Fruit fly (Drosophila melanogaster) whole organism, embryonic: ENCODE results near the gene CG15728.

Experiments
- C15 ChIP-seq: fragments of 200-800 bp; sonication (Bioruptor generic); IDR thresholded peaks from 3 replicates; pipeline ENCODE4 v1.3.6; 2022; ENCODE audit warnings: missing biosample characterization, missing genetic modification characterization
- CG10431 ChIP-seq: fragments of 200-800 bp; sonication (Bioruptor generic); optimal IDR thresholded peaks from 3 replicates; lab custom pipeline; 2018; ENCODE audit warnings: missing biosample characterization, mild to moderate bottlenecking, missing genetic modification characterization
- CG10979 ChIP-seq: fragments of 200-800 bp; sonication (Bioruptor generic); optimal IDR thresholded peaks from 2 replicates; lab custom pipeline; 2018; ENCODE audit warnings: missing biosample characterization, mild to moderate bottlenecking, missing genetic modification characterization, moderate library complexity
- CG11560 ChIP-seq: fragments of 200-800 bp; sonication (Bioruptor generic); IDR thresholded peaks from 3 replicates; pipeline ENCODE4 v1.3.6; 2022; ENCODE audit warnings: missing biosample characterization, missing genetic modification characterization
- CG1233 ChIP-seq: fragments of 200-800 bp; sonication (Bioruptor generic); optimal IDR thresholded peaks from 4 replicates; lab custom pipeline; 2018; ENCODE audit warnings: missing biosample characterization, mild to moderate bottlenecking, missing genetic modification characterization
- CG13123 ChIP-seq: fragments of 200-800 bp; sonication (Bioruptor generic); optimal IDR thresholded peaks from 2 replicates; lab custom pipeline; 2016; ENCODE audit warnings: missing biosample characterization, missing genetic modification characterization
- CG13287 ChIP-seq: fragments of 200-800 bp; sonication (Bioruptor generic); IDR thresholded peaks from 2 replicates; pipeline ENCODE4 v1.3.6; 2022; ENCODE audit warnings: missing biosample characterization, missing genetic modification characterization; ENCODE audit not compliant: partially characterized antibody
- CG13424 ChIP-seq: fragments of 200-800 bp; sonication (Bioruptor generic); optimal IDR thresholded peaks from 2 replicates; lab custom pipeline; 2019; ENCODE audit warnings: missing biosample characterization, mild to moderate bottlenecking, missing genetic modification characterization, moderate library complexity
- CG14710 ChIP-seq: fragments of 200-800 bp; sonication (Bioruptor generic); optimal IDR thresholded peaks from 3 replicates; lab custom pipeline; 2019; ENCODE audit warnings: missing biosample characterization, mild to moderate bottlenecking, missing genetic modification characterization, moderate library complexity
- CG17612 ChIP-seq: fragments of 200-800 bp; sonication (Bioruptor generic); IDR thresholded peaks from 2 replicates; pipeline ENCODE4 v1.3.6; 2022; ENCODE audit warnings: missing biosample characterization, missing genetic modification characterization
- CG18262 ChIP-seq: fragments of 200-800 bp; optimal IDR thresholded peaks from 3 replicates; lab custom pipeline; 2019; ENCODE audit warnings: missing biosample characterization, mild to moderate bottlenecking, missing genetic modification characterization, moderate library complexity
- CG34224 ChIP-seq: fragments of 200-800 bp; sonication (Bioruptor generic); IDR thresholded peaks from 3 replicates; pipeline ENCODE4 v1.3.6; 2022; ENCODE audit warnings: missing biosample characterization, missing genetic modification characterization; ENCODE audit not compliant: partially characterized antibody
- CG4360 ChIP-seq: fragments of 200-800 bp; sonication (Bioruptor generic); IDR thresholded peaks from 2 replicates; pipeline ENCODE4 v1.3.6; 2022; ENCODE audit warnings: missing biosample characterization, missing genetic modification characterization
- CG4820 ChIP-seq: fragments of 200-800 bp; sonication (Bioruptor generic); optimal IDR thresholded peaks from 3 replicates; lab custom pipeline; 2016; ENCODE audit warnings: missing biosample characterization, missing genetic modification characterization
- CG7556 ChIP-seq: fragments of 200-800 bp; sonication (Bioruptor generic); optimal IDR thresholded peaks from 2 replicates; lab custom pipeline; 2017; ENCODE audit warnings: missing biosample characterization, mild to moderate bottlenecking, missing genetic modification characterization
- CG8359 ChIP-seq: fragments of 200-800 bp; sonication (Bioruptor generic); optimal IDR thresholded peaks from 2 replicates; lab custom pipeline; 2017; ENCODE audit warnings: missing biosample characterization, mild to moderate bottlenecking, missing genetic modification characterization, borderline replicate concordance
- CG9215 ChIP-seq: fragments of 200-800 bp; sonication (Bioruptor generic); IDR thresholded peaks from 2 replicates; pipeline ENCODE4 v1.3.6; 2022; ENCODE audit warnings: missing biosample characterization, missing genetic modification characterization
- CG9727 ChIP-seq: fragments of 200-800 bp; sonication (Bioruptor generic); optimal IDR thresholded peaks from 3 replicates; lab custom pipeline; 2017; ENCODE audit warnings: missing biosample characterization, mild to moderate bottlenecking, missing genetic modification characterization
- CG9797 ChIP-seq: fragments of 200-800 bp; sonication (Bioruptor generic); optimal IDR thresholded peaks from 3 replicates; lab custom pipeline; 2018; ENCODE audit warnings: missing biosample characterization, mild to moderate bottlenecking, missing genetic modification characterization
- CG9932 ChIP-seq: fragments of 200-800 bp; sonication (Bioruptor generic); IDR thresholded peaks from 2 replicates; pipeline ENCODE4 v1.3.6; 2022; ENCODE audit warnings: missing biosample characterization, missing genetic modification characterization
- D19A ChIP-seq: fragments of 200-800 bp; optimal IDR thresholded peaks from 3 replicates; lab custom pipeline; 2019; ENCODE audit warnings: missing biosample characterization, mild to moderate bottlenecking, missing genetic modification characterization, moderate library complexity
- Fer1 ChIP-seq: fragments of 200-800 bp; sonication (Bioruptor generic); optimal IDR thresholded peaks from 2 replicates; lab custom pipeline; 2017; ENCODE audit warnings: missing biosample characterization, mild to moderate bottlenecking, missing genetic modification characterization
- HHEX ChIP-seq: fragments of 200-800 bp; sonication (Bioruptor generic); optimal IDR thresholded peaks from 3 replicates; lab custom pipeline; 2017; ENCODE audit warnings: missing biosample characterization, mild to moderate bottlenecking, missing genetic modification characterization, missing genetic modification reagents
- HLH4C ChIP-seq: fragments of 200-800 bp; sonication (Bioruptor generic); IDR thresholded peaks from 3 replicates; pipeline ENCODE4 v1.3.6; 2022; ENCODE audit warnings: missing biosample characterization, missing genetic modification characterization; ENCODE audit not compliant: partially characterized antibody
- MTF-1 ChIP-seq: fragments of 200-800 bp; sonication (Bioruptor generic); optimal IDR thresholded peaks from 2 replicates; lab custom pipeline; 2018; ENCODE audit warnings: missing biosample characterization, mild to moderate bottlenecking, missing genetic modification characterization, borderline replicate concordance
- Mes4 ChIP-seq: fragments of 200-800 bp; sonication (Bioruptor generic); optimal IDR thresholded peaks from 2 replicates; lab custom pipeline; 2016; ENCODE audit warnings: missing biosample characterization, missing genetic modification characterization
- Nf-YA ChIP-seq: fragments of 200-800 bp; sonication (Bioruptor generic); IDR thresholded peaks from 2 replicates; pipeline ENCODE4 v1.3.6; 2022; ENCODE audit warnings: missing biosample characterization, missing genetic modification characterization
- Pdp1 ChIP-seq, 2 experiments: fragments of 200-800 bp; sonication (Bioruptor generic); optimal IDR thresholded peaks; 3 replicates each; lab custom pipeline; 2016; ENCODE audit warnings: missing biosample characterization in 2 of 2, missing genetic modification characterization in 2 of 2, mild to moderate bottlenecking in 1 of 2, moderate library complexity in 1 of 2
- Ptx1 ChIP-seq: fragments of 200-800 bp; sonication (Bioruptor generic); IDR thresholded peaks from 2 replicates; pipeline ENCODE4 v1.3.6; 2022; ENCODE audit warnings: missing biosample characterization, missing genetic modification characterization
- Tbp ChIP-seq: fragments of >200 bp; optimal IDR thresholded peaks from 2 replicates; lab custom pipeline; 2018; ENCODE audit warnings: missing biosample characterization, missing genetic modification characterization
- YL-1 ChIP-seq: fragments of 200-800 bp; sonication (Bioruptor generic); optimal IDR thresholded peaks from 3 replicates; lab custom pipeline; 2017; ENCODE audit warnings: missing biosample characterization, mild to moderate bottlenecking, missing genetic modification characterization
- bigmax ChIP-seq: fragments of 200-800 bp; sonication (Bioruptor generic); optimal IDR thresholded peaks from 2 replicates; lab custom pipeline; 2018; ENCODE audit warnings: missing biosample characterization, mild to moderate bottlenecking, missing genetic modification characterization
- btn ChIP-seq: fragments of 200-800 bp; sonication (Bioruptor generic); optimal IDR thresholded peaks from 2 replicates; lab custom pipeline; 2016; ENCODE audit warnings: missing biosample characterization, missing genetic modification characterization
- chinmo ChIP-seq: fragments of 200-800 bp; sonication (Bioruptor generic); IDR thresholded peaks from 4 replicates; pipeline ENCODE4 v1.3.6; 2022; ENCODE audit warnings: missing biosample characterization, missing genetic modification characterization; ENCODE audit not compliant: partially characterized antibody
- ci ChIP-seq: fragments of 200-800 bp; sonication (Bioruptor generic); IDR thresholded peaks from 3 replicates; pipeline ENCODE4 v1.3.6; 2022; ENCODE audit warnings: missing biosample characterization, missing genetic modification characterization
- disco-r ChIP-seq: fragments of 200-800 bp; sonication (Bioruptor generic); optimal IDR thresholded peaks from 2 replicates; lab custom pipeline; 2016; ENCODE audit warnings: missing biosample characterization, missing genetic modification characterization
- dysf ChIP-seq: fragments of 200-800 bp; sonication (Bioruptor generic); IDR thresholded peaks from 3 replicates; pipeline ENCODE4 v1.3.6; 2022; ENCODE audit warnings: missing biosample characterization, missing genetic modification characterization
- fd102C ChIP-seq: fragments of 200-800 bp; sonication (Bioruptor generic); optimal IDR thresholded peaks from 2 replicates; lab custom pipeline; 2018; ENCODE audit warnings: missing biosample characterization, mild to moderate bottlenecking, missing genetic modification characterization, moderate library complexity
- grau ChIP-seq: fragments of 200-800 bp; optimal IDR thresholded peaks from 3 replicates; lab custom pipeline; 2019; ENCODE audit warnings: missing biosample characterization, mild to moderate bottlenecking, missing genetic modification characterization, moderate library complexity
- gt ChIP-seq: fragments of 200-800 bp; sonication (Bioruptor generic); IDR thresholded peaks from 2 replicates; pipeline ENCODE4 v1.3.6; 2022; ENCODE audit warnings: missing biosample characterization, missing genetic modification characterization
- h ChIP-seq: fragments of >200 bp; optimal IDR thresholded peaks from 2 replicates; lab custom pipeline; 2017
- jigr1 ChIP-seq: fragments of 200-800 bp; sonication (Bioruptor generic); IDR thresholded peaks from 3 replicates; pipeline ENCODE4 v1.3.6; 2022; ENCODE audit warnings: missing biosample characterization, missing genetic modification characterization
- repo ChIP-seq: fragments of 200-800 bp; sonication (Bioruptor generic); optimal IDR thresholded peaks from 2 replicates; lab custom pipeline; 2016; ENCODE audit warnings: missing biosample characterization, missing genetic modification characterization
- slou ChIP-seq: fragments of 200-800 bp; sonication (Bioruptor generic); optimal IDR thresholded peaks from 3 replicates; lab custom pipeline; 2016; ENCODE audit warnings: missing biosample characterization, missing genetic modification characterization
- sr ChIP-seq: fragments of 200-800 bp; sonication (Bioruptor generic); IDR thresholded peaks from 3 replicates; pipeline ENCODE4 v1.3.6; 2022; ENCODE audit warnings: missing biosample characterization, missing genetic modification characterization
- tx ChIP-seq: fragments of 200-800 bp; sonication (Bioruptor generic); optimal IDR thresholded peaks from 2 replicates; lab custom pipeline; 2016; ENCODE audit warnings: missing biosample characterization, missing genetic modification characterization
- unc-4 ChIP-seq: fragments of 200-800 bp; sonication (Bioruptor generic); IDR thresholded peaks from 2 replicates; pipeline ENCODE4 v1.3.6; 2022; ENCODE audit warnings: missing biosample characterization, missing genetic modification characterization; ENCODE audit not compliant: partially characterized antibody
- zen ChIP-seq: fragments of 200-800 bp; sonication (Bioruptor generic); optimal IDR thresholded peaks from 3 replicates; lab custom pipeline; 2018; ENCODE audit warnings: missing biosample characterization, mild to moderate bottlenecking, missing genetic modification characterization, moderate library complexity

The CG15728 gene

dm6 chrX:12582984-12583869 lies 40.9 kb upstream of the CG15728 start, which contains the start of gene Pits (continued):
- TF ChIP-seq YL-1 (GFP tag; lab: Kevin White, UChicago) (peak; percentile 30), HHEX (GFP tag; lab: Kevin White, UChicago) (peak; percentile 56), tx (peak; percentile 26), CG18262 (tag; lab: Kevin White, UChicago) (peak; percentile 35), CG4820 (GFP tag; lab: Kevin White, UChicago) (peak; percentile 12), Nf-YA (GFP tag; lab: Robert Waterston, UW) (no peak), CG9932 (peak; percentile 45), zen (tag; lab: Kevin White, UChicago) (peak; percentile 3), Fer1 (GFP tag; lab: Kevin White, UChicago) (peak; percentile 63), CG17612 (GFP tag; lab: Robert Waterston, UW) (no peak), fd102C (GFP tag; lab: Kevin White, UChicago) (peak; percentile 1), CG9215 (GFP tag; lab: Robert Waterston, UW) (peak; percentile 58; the same call in 1 of the 2 replicates), CG7556 (peak; percentile 45), unc-4 (GFP tag; lab: Robert Waterston, UW) (peak; percentile 42), Pdp1 (GFP tag; optimal IDR thresholded peaks at IDR 0.05; lab: Kevin White, UChicago) (peak; percentile 26 to 70), CG10979 (tag; lab: Kevin White, UChicago) (peak; percentile 17), h (no peak), repo (GFP tag; lab: Kevin White, UChicago) (peak; percentile 17), CG10431 (peak; percentile 97), slou (GFP tag; lab: Kevin White, UChicago) (peak; percentile 37), CG13424 (peak; percentile 38), jigr1 (GFP tag; lab: Robert Waterston, UW) (0 out of 3 replicates have a peak, but pooled peaks have one; percentile 43), Ptx1 (GFP tag; lab: Robert Waterston, UW) (peak; percentile 61), CG13287 (GFP tag; lab: Robert Waterston, UW) (peak; percentile 70), grau (tag; lab: Kevin White, UChicago) (peak; percentile 56), ci (GFP tag; lab: Robert Waterston, UW) (peak; percentile 82; the same call in 2 of the 3 replicates), chinmo (GFP tag; lab: Robert Waterston, UW) (peak; percentile 99), C15 (no peak), CG8359 (GFP tag; lab: Kevin White, UChicago) (no peak), btn (GFP tag; lab: Kevin White, UChicago) (peak; percentile 7), dysf (peak; percentile 55; the same call in 2 of the 3 replicates), gt (GFP tag; lab: Robert Waterston, UW) (no peak), CG14710 (tag; lab: Kevin White, UChicago) (peak; percentile 68), Mes4 (GFP tag; lab: Kevin White, UChicago) (peak; percentile 40), CG11560 (tag; lab: Robert Waterston, UW) (peak; percentile 47; the same call in 1 of the 3 replicates), CG9727 (GFP tag; lab: Kevin White, UChicago) (peak; percentile 43), disco-r (GFP tag; lab: Kevin White, UChicago) (no peak), MTF-1 (GFP tag; lab: Kevin White, UChicago) (peak; percentile 80), sr (GFP tag; lab: Robert Waterston, UW) (peak; percentile 78; the same call in 2 of the 3 replicates), CG34224 (GFP tag; lab: Robert Waterston, UW) (peak; percentile 50; the same call in 1 of the 3 replicates), D19A (tag; lab: Kevin White, UChicago) (peak; percentile 23), bigmax (GFP tag; lab: Kevin White, UChicago) (peak; percentile 52), CG13123 (GFP tag; lab: Kevin White, UChicago) (no peak), CG9797 (GFP tag; lab: Kevin White, UChicago) (peak; percentile 98), HLH4C (peak; percentile 53; the same call in 1 of the 3 replicates), CG4360 (peak; percentile 35; the same call in 1 of the 2 replicates), CG1233 (peak; percentile 24), Tbp (no peak)
